Worm (Caenorhabditis elegans) whole organism, L3 larva: Measurements from ENCODE around the gene M163.9.
A peak's percentile ranks its signal among the peaks of the same experiment; 100 is the strongest.

Experiments
- R02D3.7 ChIP-seq: fragments of 150-350 bp; optimal IDR thresholded peaks from 2 replicates; lab custom pipeline; 2014; ENCODE audit warnings: missing biosample characterization, missing genetic modification characterization
- aly-2 ChIP-seq: fragments of 150-350 bp; optimal IDR thresholded peaks from 2 replicates; lab custom pipeline; 2014; ENCODE audit warnings: missing biosample characterization, missing genetic modification characterization
- ceh-16 ChIP-seq: sonication (generic microtip); optimal IDR thresholded peaks from 2 replicates; lab custom pipeline; 2017; ENCODE audit warnings: missing biosample characterization, missing genetic modification characterization
- ceh-82 ChIP-seq: fragments of 150-350 bp; optimal IDR thresholded peaks from 2 replicates; lab custom pipeline; 2014; ENCODE audit warnings: missing biosample characterization, missing genetic modification characterization
- ceh-9 ChIP-seq: sonication (generic microtip); optimal IDR thresholded peaks from 2 replicates; lab custom pipeline; 2018; ENCODE audit warnings: missing biosample characterization, missing genetic modification characterization
- egl-5 ChIP-seq: fragments of 150-350 bp; optimal IDR thresholded peaks from 2 replicates; lab custom pipeline; 2017; ENCODE audit warnings: missing biosample characterization, missing genetic modification reagents, missing genetic modification characterization, inconsistent platforms
- elt-1 ChIP-seq: fragments of 150-350 bp; optimal IDR thresholded peaks from 2 replicates; lab custom pipeline; 2014; ENCODE audit warnings: missing biosample characterization, missing genetic modification characterization
- elt-2 ChIP-seq: sonication (generic microtip); optimal IDR thresholded peaks from 2 replicates; lab custom pipeline; 2016; ENCODE audit warnings: missing genetic modification reagents, mild to moderate bottlenecking, missing genetic modification characterization, missing compliant biosample characterization
- elt-3 ChIP-seq, 3 experiments: fragments of 150-350 bp in 1 of 3; sonication (generic microtip) in 2 of 3; optimal IDR thresholded peaks; 2 replicates in 2 of 3; 4 replicates in 1 of 3; lab custom pipeline; 2014 to 2017; ENCODE audit warnings: missing biosample characterization in 3 of 3, missing genetic modification characterization in 3 of 3
- fos-1 ChIP-seq: fragments of 150-350 bp; optimal IDR thresholded peaks from 2 replicates; lab custom pipeline; 2014; ENCODE audit warnings: missing biosample characterization, missing genetic modification characterization
- hmg-11 ChIP-seq: sonication (generic microtip); optimal IDR thresholded peaks from 2 replicates; lab custom pipeline; 2016; ENCODE audit warnings: missing genetic modification characterization, missing compliant biosample characterization
- jun-1 ChIP-seq: fragments of 150-350 bp; optimal IDR thresholded peaks from 2 replicates; lab custom pipeline; 2014; ENCODE audit warnings: missing biosample characterization, missing genetic modification reagents, missing genetic modification characterization
- lin-15B ChIP-seq: fragments of 150-350 bp; optimal IDR thresholded peaks from 2 replicates; lab custom pipeline; 2014; ENCODE audit warnings: missing biosample characterization, missing genetic modification characterization
- lin-39 ChIP-seq: fragments of 150-350 bp; optimal IDR thresholded peaks from 2 replicates; lab custom pipeline; 2018; ENCODE audit warnings: missing biosample characterization, missing genetic modification reagents, missing genetic modification characterization
- nfya-1 ChIP-seq: sonication (generic microtip); optimal IDR thresholded peaks from 2 replicates; lab custom pipeline; 2017; ENCODE audit warnings: missing genetic modification characterization, mild to moderate bottlenecking, missing compliant biosample characterization, antibody characterized with exemption, moderate library complexity; ENCODE audit not compliant: insufficient read depth
- nhr-11 ChIP-seq: fragments of 150-350 bp; optimal IDR thresholded peaks from 2 replicates; lab custom pipeline; 2014; ENCODE audit warnings: missing biosample characterization, missing genetic modification characterization
- nhr-23 ChIP-seq: fragments of 150-350 bp; optimal IDR thresholded peaks from 2 replicates; lab custom pipeline; 2014; ENCODE audit warnings: missing biosample characterization, missing genetic modification reagents, missing genetic modification characterization
- nhr-237 ChIP-seq: fragments of 150-350 bp; optimal IDR thresholded peaks from 2 replicates; lab custom pipeline; 2014; ENCODE audit warnings: missing biosample characterization, missing genetic modification characterization
- nhr-67 ChIP-seq: fragments of 150-350 bp; optimal IDR thresholded peaks from 2 replicates; lab custom pipeline; 2014; ENCODE audit warnings: missing biosample characterization, missing genetic modification characterization
- nhr-76 ChIP-seq: fragments of 150-350 bp; sonication (generic microtip); optimal IDR thresholded peaks from 5 replicates; lab custom pipeline; 2014; ENCODE audit warnings: missing biosample characterization, missing genetic modification characterization
- pha-4 ChIP-seq: fragments of 150-350 bp; optimal IDR thresholded peaks from 2 replicates; lab custom pipeline; 2014; ENCODE audit warnings: missing biosample characterization, missing genetic modification reagents, missing genetic modification characterization
- pqm-1 ChIP-seq: fragments of 150-350 bp; optimal IDR thresholded peaks from 2 replicates; lab custom pipeline; 2017; ENCODE audit warnings: missing biosample characterization, missing genetic modification characterization, inconsistent platforms
- snpc-4 ChIP-seq: fragments of 150-350 bp; optimal IDR thresholded peaks from 2 replicates; lab custom pipeline; 2014; ENCODE audit warnings: missing biosample characterization, missing genetic modification characterization
- tbx-2 ChIP-seq: sonication (generic microtip); optimal IDR thresholded peaks from 2 replicates; lab custom pipeline; 2016; ENCODE audit warnings: mild to moderate bottlenecking, missing genetic modification characterization, missing compliant biosample characterization
- unc-62 ChIP-seq: fragments of 150-350 bp; sonication (generic microtip); optimal IDR thresholded peaks from 4 replicates; lab custom pipeline; 2014; ENCODE audit warnings: missing biosample characterization, missing genetic modification reagents, missing genetic modification characterization
- zag-1 ChIP-seq: fragments of 150-350 bp; optimal IDR thresholded peaks from 2 replicates; lab custom pipeline; 2014; ENCODE audit warnings: missing biosample characterization, missing genetic modification characterization
- ztf-11 ChIP-seq: fragments of 150-350 bp; optimal IDR thresholded peaks from 2 replicates; lab custom pipeline; 2014; ENCODE audit warnings: missing biosample characterization, missing genetic modification characterization
- ztf-4 ChIP-seq: fragments of 150-350 bp; optimal IDR thresholded peaks from 2 replicates; lab custom pipeline; 2014; ENCODE audit warnings: missing biosample characterization, missing genetic modification characterization

Gene M163.9

ce11 chrX:14512817-14513216 is 43.4 kb downstream of the M163.9 start, which contains the start of gene fbxa-141:
Gene fbxa-141, minus strand, starts transcription at chrX:14512917.
- TF ChIP-seq ztf-4 (tag; lab: Kevin White, UChicago) (no peak), lin-15B (tag; lab: Kevin White, UChicago) (no peak), egl-5 (no peak), elt-1 (no peak), ztf-11 (tag; lab: Kevin White, UChicago) (no peak), nhr-237 (tag; lab: Kevin White, UChicago) (no peak)

- TF ChIP-seq pqm-1 (tag; lab: Kevin White, UChicago) (no peak), lin-39 (tag; lab: Kevin White, UChicago) (peak; percentile 37), hmg-11 (tag; lab: Kevin White, UChicago) (no peak), ceh-16 (tag; lab: Kevin White, UChicago) (no peak), nhr-67 (tag; lab: Kevin White, UChicago) (no peak), elt-3 (tag; optimal IDR thresholded peaks at IDR 0.05; lab: Kevin White, UChicago) (no peak), nfya-1 (peak; percentile 4), R02D3.7 (tag; lab: Kevin White, UChicago) (no peak), fos-1 (tag; lab: Kevin White, UChicago) (no peak), zag-1 (tag; lab: Kevin White, UChicago) (no peak), nhr-76 (no peak), pha-4 (tag; lab: Kevin White, UChicago) (peak; percentile 12), egl-5 (peak; percentile 60), ceh-9 (tag; lab: Kevin White, UChicago) (no peak)
Measured at ce11 chrX:14513462-14513861, 44.1 kb downstream of the M163.9 start.

ce11 chrX:14515028-14515427 is 45.6 kb downstream of the M163.9 start, which contains the start of gene gcsh-1:
Gene gcsh-1, minus strand, starts transcription at chrX:14515073.
- TF ChIP-seq R02D3.7 (tag; lab: Kevin White, UChicago) (no peak), unc-62 (no peak), lin-15B (tag; lab: Kevin White, UChicago) (no peak), snpc-4 (tag; lab: Kevin White, UChicago) (no peak), elt-1 (no peak), nhr-23 (no peak), pqm-1 (tag; lab: Kevin White, UChicago) (peak; percentile 45), ceh-16 (tag; lab: Kevin White, UChicago) (no peak), elt-2 (tag; lab: Kevin White, UChicago) (peak; percentile 62), tbx-2 (tag; lab: Kevin White, UChicago) (no peak)

- TF ChIP-seq ceh-82 (no peak), elt-3 (tag; optimal IDR thresholded peaks at IDR 0.05; lab: Kevin White, UChicago) (no peak), elt-1 (no peak), elt-2 (tag; lab: Kevin White, UChicago) (no peak), ceh-16 (tag; lab: Kevin White, UChicago) (no peak), nhr-237 (tag; lab: Kevin White, UChicago) (no peak), jun-1 (tag; lab: Kevin White, UChicago) (no peak)
Measured at ce11 chrX:14516560-14516959, 47.2 kb downstream of the M163.9 start, which contains the start of gene D1025.10. Gene D1025.10, plus strand, starts transcription at chrX:14516860.

- TF ChIP-seq snpc-4 (tag; lab: Kevin White, UChicago) (peak; percentile 19), aly-2 (tag; lab: Kevin White, UChicago) (no peak), nhr-11 (tag; lab: Kevin White, UChicago) (no peak)
- TF ChIP-seq, all 47 proteins: peak for 1
Measured at ce11 chrX:14517842-14518241, 48.5 kb downstream of the M163.9 start.
